Fruit fly (Drosophila melanogaster): Measurements from ENCODE around the gene jar.

The jar gene

dm6 chr3R:24259278-24260040 is 11.6 kb downstream of the jar start (continued):
- TF ChIP-seq CG12942 (GFP tag; optimal IDR thresholded peaks at IDR 0.05) (peak; percentile 82), Hr51 (GFP tag; optimal IDR thresholded peaks at IDR 0.05) (peak; percentile 84), CG17612 (GFP tag; IDR thresholded peaks at IDR 0.05) (peak; percentile 48; the same call in 1 of the 2 replicates), CG11456 (GFP tag; IDR thresholded peaks at IDR 0.05) (peak; percentile 91), Opbp (GFP tag; IDR thresholded peaks at IDR 0.05; ENCODE audit: partially characterized antibody) (no peak), mam (GFP tag; optimal IDR thresholded peaks at IDR 0.05) (peak; percentile 93), ci (GFP tag; IDR thresholded peaks at IDR 0.05) (peak; percentile 94), Fer2 (tag; optimal IDR thresholded peaks at IDR 0.05) (peak; percentile 71), PHDP (tag; optimal IDR thresholded peaks at IDR 0.05) (peak; percentile 88), Dip3 (GFP tag; optimal IDR thresholded peaks at IDR 0.05) (peak; percentile 95), tap (tag; optimal IDR thresholded peaks at IDR 0.05) (peak; percentile 89), CG13624 (GFP tag; optimal IDR thresholded peaks at IDR 0.05) (peak; percentile 89), p53 (GFP tag; optimal IDR thresholded peaks at IDR 0.05) (peak; percentile 68), CG32772 (GFP tag; IDR thresholded peaks at IDR 0.05) (peak; percentile 89), GATAe (GFP tag; conservative IDR thresholded peaks at IDR 0.05) (peak; percentile 86), z (GFP tag; IDR thresholded peaks at IDR 0.05) (0 out of 3 replicates have a peak, but pooled peaks have one; percentile 46), pnt (GFP tag; optimal IDR thresholded peaks at IDR 0.05) (peak; percentile 87), CG17385 (GFP tag; optimal IDR thresholded peaks at IDR 0.05) (peak; percentile 85), CG7928 (GFP tag; optimal IDR thresholded peaks at IDR 0.05) (peak; percentile 40), ems (GFP tag; optimal IDR thresholded peaks at IDR 0.05) (peak; percentile 88), CG12104 (GFP tag; optimal IDR thresholded peaks at IDR 0.05) (peak; percentile 86), nerfin-2 (GFP tag; IDR thresholded peaks at IDR 0.05; ENCODE audit: partially characterized antibody) (no peak), pum (GFP tag; optimal IDR thresholded peaks at IDR 0.05) (peak; percentile 82), CG17361 (GFP tag; IDR thresholded peaks at IDR 0.05) (peak; percentile 90; the same call in 2 of the 3 replicates), ken (GFP tag; IDR thresholded peaks at IDR 0.05) (peak; percentile 66), onecut (GFP tag; IDR thresholded peaks at IDR 0.05) (peak; percentile 81), NC2β (GFP tag; optimal IDR thresholded peaks at IDR 0.05) (peak; percentile 89), knrl (GFP tag; IDR thresholded peaks at IDR 0.05; ENCODE audit: partially characterized antibody) (no peak), CG2875 (GFP tag; optimal IDR thresholded peaks at IDR 0.05) (peak; percentile 86), NfI (GFP tag; optimal IDR thresholded peaks at IDR 0.05) (peak; percentile 89), CG31224 (GFP tag; IDR thresholded peaks at IDR 0.05) (peak; percentile 81), CG9609 (GFP tag; optimal IDR thresholded peaks at IDR 0.05) (no peak), klu (GFP tag; IDR thresholded peaks at IDR 0.05) (peak; percentile 77), Hand (GFP tag; optimal IDR thresholded peaks at IDR 0.05) (peak; percentile 75), sens (GFP tag) (peak; percentile 98), tgo (GFP tag; IDR thresholded peaks at IDR 0.05) (peak; percentile 87), bowl (GFP tag; IDR thresholded peaks at IDR 0.05) (peak; percentile 70; the same call in 1 of the 2 replicates), pros (GFP tag; optimal IDR thresholded peaks at IDR 0.05) (peak; percentile 53), repo (GFP tag; optimal IDR thresholded peaks at IDR 0.05) (peak; percentile 82), zfh1 (GFP tag; IDR thresholded peaks at IDR 0.05) (peak; percentile 95), ap (GFP tag; IDR thresholded peaks at IDR 0.05) (peak; percentile 70), run (tag; optimal IDR thresholded peaks at IDR 0.05) (peak; percentile 73), Elba2 (GFP tag; optimal IDR thresholded peaks at IDR 0.05) (no peak), CG7963 (GFP tag; IDR thresholded peaks at IDR 0.05; ENCODE audit: partially characterized antibody) (no peak), CG18476 (GFP tag; optimal IDR thresholded peaks at IDR 0.05) (peak; percentile 82), CG16863 (GFP tag; optimal IDR thresholded peaks at IDR 0.05) (peak; percentile 89), ham (GFP tag; IDR thresholded peaks at IDR 0.05) (no peak), CG2678 (tag; optimal IDR thresholded peaks at IDR 0.05) (peak; percentile 94), CG10565 (GFP tag; optimal IDR thresholded peaks at IDR 0.05) (peak; percentile 12), CG9932 (GFP tag; IDR thresholded peaks at IDR 0.05) (peak; percentile 88)

Data from whole organism, embryonic.